Worm (Caenorhabditis elegans) whole organism, young adult: ENCODE data around the gene nac-2.

Experiments
- C06A6.2 ChIP-seq: fragments of 200-800 bp; sonication (Bioruptor generic); conservative IDR thresholded peaks from 2 replicates; pipeline ENCODE4 v1.3.6; 2022; ENCODE audit warnings: missing genetic modification characterization, missing compliant biosample characterization
- F10E7.11 ChIP-seq: sonication (generic microtip); optimal IDR thresholded peaks from 2 replicates; lab custom pipeline; 2017; ENCODE audit warnings: mild to moderate bottlenecking, missing genetic modification characterization, moderate library complexity, missing compliant biosample characterization
- K11D2.4 ChIP-seq: fragments of 200-800 bp; sonication (Bioruptor generic); IDR thresholded peaks from 2 replicates; pipeline ENCODE4 v1.3.6; 2022; ENCODE audit warnings: missing genetic modification reagents, missing genetic modification characterization, missing compliant biosample characterization
- K12H6.12 ChIP-seq: fragments of 200-800 bp; sonication (Bioruptor generic); optimal IDR thresholded peaks from 2 replicates; lab custom pipeline; 2018; ENCODE audit warnings: mild to moderate bottlenecking, missing genetic modification characterization, missing compliant biosample characterization
- T07F8.4 ChIP-seq: sonication (generic microtip); optimal IDR thresholded peaks from 2 replicates; lab custom pipeline; 2016; ENCODE audit warnings: mild to moderate bottlenecking, missing genetic modification characterization, moderate library complexity, missing compliant biosample characterization
- Y53F4B.3 ChIP-seq: fragments of 200-800 bp; sonication (Bioruptor generic); IDR thresholded peaks from 2 replicates; pipeline ENCODE4 v1.3.6; 2022; ENCODE audit warnings: missing genetic modification reagents, missing genetic modification characterization, missing compliant biosample characterization
- Y53G8AR.9 ChIP-seq: fragments of 200-800 bp; sonication (Bioruptor generic); conservative IDR thresholded peaks from 2 replicates; pipeline ENCODE4 v1.3.6; 2022; ENCODE audit warnings: missing genetic modification reagents, missing genetic modification characterization, missing compliant biosample characterization
- Y95B8A.8 ChIP-seq: fragments of 200-800 bp; sonication (Bioruptor generic); IDR thresholded peaks from 2 replicates; pipeline ENCODE4 v1.3.6; 2022; ENCODE audit warnings: missing genetic modification reagents, missing genetic modification characterization, missing compliant biosample characterization
- akir-1 ChIP-seq: fragments of 200-800 bp; sonication (Bioruptor generic); optimal IDR thresholded peaks from 2 replicates; lab custom pipeline; 2018; ENCODE audit warnings: mild to moderate bottlenecking, missing genetic modification characterization, moderate library complexity, missing compliant biosample characterization
- ama-1 ChIP-seq, 3 experiments: fragments of 150-350 bp in 1 of 3; sonication (generic microtip) in 2 of 3; optimal IDR thresholded peaks; 2 replicates each; lab custom pipeline; 2014 to 2018; ENCODE audit warnings: missing biosample characterization in 2 of 3, missing genetic modification characterization in 2 of 3, missing genetic modification reagents in 2 of 3
- aptf-3 ChIP-seq: fragments of 200-800 bp; sonication (Bioruptor generic); IDR thresholded peaks from 2 replicates; pipeline ENCODE4 v1.3.6; 2022; ENCODE audit warnings: missing genetic modification characterization, missing compliant biosample characterization
- bed-2 ChIP-seq: fragments of 200-800 bp; sonication (Bioruptor generic); IDR thresholded peaks from 2 replicates; pipeline ENCODE4 v1.3.6; 2022; ENCODE audit warnings: missing genetic modification reagents, missing genetic modification characterization, missing compliant biosample characterization
- cebp-2 ChIP-seq: fragments of 200-800 bp; sonication (Bioruptor generic); IDR thresholded peaks from 2 replicates; pipeline ENCODE4 v1.3.6; 2022; ENCODE audit warnings: missing genetic modification characterization, missing compliant biosample characterization
- ceh-100 ChIP-seq: fragments of 200-800 bp; sonication (Bioruptor generic); IDR thresholded peaks from 2 replicates; pipeline ENCODE4 v1.3.6; 2022; ENCODE audit warnings: missing genetic modification reagents, missing genetic modification characterization, missing compliant biosample characterization
- ceh-79 ChIP-seq: sonication (generic microtip); optimal IDR thresholded peaks from 2 replicates; lab custom pipeline; 2017; ENCODE audit warnings: mild to moderate bottlenecking, missing genetic modification characterization, missing compliant biosample characterization
- ceh-91 ChIP-seq: fragments of 200-800 bp; sonication (Bioruptor generic); IDR thresholded peaks from 2 replicates; pipeline ENCODE4 v1.3.6; 2022; ENCODE audit warnings: missing genetic modification reagents, missing genetic modification characterization, missing compliant biosample characterization
- die-1 ChIP-seq: sonication (generic microtip); optimal IDR thresholded peaks from 2 replicates; lab custom pipeline; 2016; ENCODE audit warnings: missing genotype, mild to moderate bottlenecking, missing genetic modification characterization, missing compliant biosample characterization
- dpff-1 ChIP-seq: sonication (generic microtip); optimal IDR thresholded peaks from 2 replicates; lab custom pipeline; 2017; ENCODE audit warnings: mild to moderate bottlenecking, missing genetic modification characterization, missing compliant biosample characterization
- dpl-1 ChIP-seq: fragments of 150-350 bp; optimal IDR thresholded peaks from 2 replicates; lab custom pipeline; 2014; ENCODE audit warnings: missing biosample characterization, missing genetic modification reagents, missing genetic modification characterization
- efl-1 ChIP-seq: fragments of 150-350 bp; optimal IDR thresholded peaks from 2 replicates; lab custom pipeline; 2014; ENCODE audit warnings: missing biosample characterization, missing genetic modification reagents, missing genetic modification characterization
- gei-17 ChIP-seq: fragments of 200-800 bp; sonication (Bioruptor generic); optimal IDR thresholded peaks from 2 replicates; lab custom pipeline; 2018; ENCODE audit warnings: mild to moderate bottlenecking, missing genetic modification characterization, missing compliant biosample characterization
- him-1 ChIP-seq: sonication (generic microtip); optimal IDR thresholded peaks from 2 replicates; lab custom pipeline; 2016; ENCODE audit warnings: missing genotype, missing genetic modification reagents, missing genetic modification characterization, missing compliant biosample characterization
- hsf-1 ChIP-seq: fragments of 200-800 bp; sonication (Bioruptor generic); IDR thresholded peaks from 2 replicates; pipeline ENCODE4 v1.3.6; 2022; ENCODE audit warnings: missing genetic modification reagents, missing genetic modification characterization, missing compliant biosample characterization
- let-607 ChIP-seq, 2 experiments: fragments of 200-800 bp in 1 of 2; sonication (Bioruptor generic) in 1 of 2; sonication (generic microtip) in 1 of 2; optimal IDR thresholded peaks; 2 replicates each; lab custom pipeline; 2016 to 2018; ENCODE audit warnings: mild to moderate bottlenecking in 2 of 2, missing compliant biosample characterization in 2 of 2, missing genetic modification characterization in 2 of 2, moderate library complexity in 2 of 2, missing genotype in 1 of 2
- lin-26 ChIP-seq: fragments of 200-800 bp; sonication (Bioruptor generic); IDR thresholded peaks from 2 replicates; pipeline ENCODE4 v1.3.6; 2022; ENCODE audit warnings: missing genetic modification reagents, missing genetic modification characterization, missing compliant biosample characterization
- lin-54 ChIP-seq: fragments of 200-800 bp; sonication (Bioruptor generic); optimal IDR thresholded peaks from 2 replicates; lab custom pipeline; 2018; ENCODE audit warnings: mild to moderate bottlenecking, missing genetic modification characterization, missing compliant biosample characterization
- lir-1 ChIP-seq: fragments of 200-800 bp; sonication (Bioruptor generic); conservative IDR thresholded peaks from 2 replicates; pipeline ENCODE4 v1.3.6; 2022; ENCODE audit warnings: missing genetic modification reagents, missing genetic modification characterization, missing compliant biosample characterization
- madf-6 ChIP-seq: fragments of 200-800 bp; sonication (Bioruptor generic); IDR thresholded peaks from 2 replicates; pipeline ENCODE4 v1.3.6; 2022; ENCODE audit warnings: missing genetic modification reagents, missing genetic modification characterization, missing compliant biosample characterization
- madf-8 ChIP-seq: fragments of 200-800 bp; sonication (Bioruptor generic); conservative IDR thresholded peaks from 2 replicates; pipeline ENCODE4 v1.3.6; 2022; ENCODE audit warnings: missing genetic modification reagents, missing genetic modification characterization, missing compliant biosample characterization
- mcd-1 ChIP-seq: fragments of 200-800 bp; sonication (Bioruptor generic); IDR thresholded peaks from 2 replicates; pipeline ENCODE4 v1.3.6; 2022; ENCODE audit warnings: missing genetic modification reagents, missing genetic modification characterization, missing compliant biosample characterization
- mes-4 ChIP-seq: sonication (generic microtip); optimal IDR thresholded peaks from 2 replicates; lab custom pipeline; 2016; ENCODE audit warnings: missing genotype, missing genetic modification characterization, missing compliant biosample characterization
- nfya-1 ChIP-seq: sonication (generic microtip); optimal IDR thresholded peaks from 2 replicates; lab custom pipeline; 2017; ENCODE audit warnings: antibody characterized with exemption, missing compliant biosample characterization, missing genetic modification characterization, borderline replicate concordance; ENCODE audit not compliant: insufficient read depth
- nfya-2 ChIP-seq: fragments of 200-800 bp; sonication (Bioruptor generic); IDR thresholded peaks from 2 replicates; pipeline ENCODE4 v1.3.6; 2022; ENCODE audit warnings: missing genetic modification reagents, missing genetic modification characterization, missing compliant biosample characterization
- nhr-80 ChIP-seq: sonication (generic microtip); optimal IDR thresholded peaks from 2 replicates; lab custom pipeline; 2016; ENCODE audit warnings: missing genetic modification characterization, missing compliant biosample characterization
- repo-1 ChIP-seq: sonication (generic microtip); optimal IDR thresholded peaks from 2 replicates; lab custom pipeline; 2017; ENCODE audit warnings: mild to moderate bottlenecking, missing genetic modification characterization, missing compliant biosample characterization
- sdz-38 ChIP-seq: sonication (generic microtip); optimal IDR thresholded peaks from 2 replicates; lab custom pipeline; 2016; ENCODE audit warnings: missing genotype, missing genetic modification characterization, missing compliant biosample characterization
- snpc-1.1 ChIP-seq: sonication (generic microtip); optimal IDR thresholded peaks from 2 replicates; lab custom pipeline; 2017; ENCODE audit warnings: missing genetic modification characterization, mild to moderate bottlenecking, missing compliant biosample characterization, antibody characterized with exemption, moderate library complexity, missing genotype, missing genetic modification reagents; ENCODE audit not compliant: insufficient read depth
- snpc-1.3 ChIP-seq: sonication (generic microtip); optimal IDR thresholded peaks from 2 replicates; lab custom pipeline; 2017; ENCODE audit warnings: missing genetic modification characterization, mild to moderate bottlenecking, missing compliant biosample characterization, antibody characterized with exemption, moderate library complexity, missing genotype, missing genetic modification reagents; ENCODE audit not compliant: insufficient read depth
- snpc-4 ChIP-seq, 5 experiments: fragments of 150-350 bp in 1 of 5; sonication (generic microtip) in 4 of 5; optimal IDR thresholded peaks; 2 replicates each; lab custom pipeline; 2014 to 2018; ENCODE audit warnings: missing genetic modification characterization in 5 of 5, missing biosample characterization in 3 of 5, antibody characterized with exemption in 2 of 5, mild to moderate bottlenecking in 2 of 5, missing compliant biosample characterization in 2 of 5, missing genotype in 2 of 5, moderate library complexity in 2 of 5, missing genetic modification reagents in 1 of 5
- sptf-2 ChIP-seq: fragments of 200-800 bp; sonication (Bioruptor generic); optimal IDR thresholded peaks from 2 replicates; lab custom pipeline; 2018; ENCODE audit warnings: mild to moderate bottlenecking, missing genetic modification characterization, missing compliant biosample characterization
- tlf-1 ChIP-seq: fragments of 200-800 bp; sonication (Bioruptor generic); optimal IDR thresholded peaks from 2 replicates; lab custom pipeline; 2018; ENCODE audit warnings: mild to moderate bottlenecking, missing genetic modification characterization, missing compliant biosample characterization
- unc-130 ChIP-seq: sonication (generic microtip); optimal IDR thresholded peaks from 2 replicates; lab custom pipeline; 2016; ENCODE audit warnings: missing genetic modification reagents, missing genetic modification characterization, missing compliant biosample characterization
- xnd-1 ChIP-seq: sonication (generic microtip); optimal IDR thresholded peaks from 2 replicates; lab custom pipeline; 2016; ENCODE audit warnings: missing genotype, missing genetic modification reagents, missing genetic modification characterization, missing compliant biosample characterization
- ztf-18 ChIP-seq: sonication (generic microtip); optimal IDR thresholded peaks from 2 replicates; lab custom pipeline; 2016; ENCODE audit warnings: missing genotype, mild to moderate bottlenecking, missing genetic modification characterization, missing compliant biosample characterization
- ztf-28 ChIP-seq: fragments of 200-800 bp; sonication (Bioruptor generic); IDR thresholded peaks from 2 replicates; pipeline ENCODE4 v1.3.6; 2022; ENCODE audit warnings: missing genetic modification reagents, missing genetic modification characterization, missing compliant biosample characterization

nac-2 gene

DNA sequence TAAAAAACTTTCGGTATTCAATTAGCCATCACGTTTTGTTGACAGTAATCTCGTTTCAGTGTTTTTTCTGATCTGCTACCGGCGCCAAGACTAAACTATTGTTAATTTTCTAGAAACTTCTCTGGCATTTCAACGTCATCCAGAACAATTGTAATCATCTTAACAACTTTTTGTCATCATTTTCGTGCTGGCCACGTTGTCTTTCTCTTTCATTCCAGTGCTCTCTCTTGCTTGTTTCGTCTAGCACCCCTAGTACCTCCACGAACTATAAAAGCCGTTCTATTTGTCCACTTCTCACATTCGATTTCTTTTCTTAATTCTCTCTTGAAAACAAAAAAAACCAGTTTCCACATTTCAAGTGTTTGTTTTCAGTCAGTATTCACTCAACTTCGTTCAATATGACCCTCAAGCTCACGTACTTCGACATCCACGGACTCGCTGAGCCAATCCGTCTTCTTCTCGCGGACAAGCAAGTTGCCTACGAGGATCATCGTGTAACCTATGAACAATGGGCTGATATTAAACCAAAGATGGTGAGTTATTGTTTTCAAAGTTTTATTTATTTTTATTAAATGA lies 15.9 kb upstream of the nac-2 start, which contains the start of gene gst-1 (continued):
- TF ChIP-seq madf-6 (GFP tag; lab: Robert Waterston, UW): peak; percentile 20; the same call in 1 of the 2 replicates
- no peak for TF ChIP-seq unc-130
- no peak for TF ChIP-seq mes-4
- TF ChIP-seq efl-1 (GFP tag; lab: Kevin White, UChicago): peak; percentile 10
- TF ChIP-seq repo-1 (tag; lab: Kevin White, UChicago): no peak
- no peak for TF ChIP-seq F10E7.11 (tag; lab: Kevin White, UChicago)
- TF ChIP-seq cebp-2: no peak
- TF ChIP-seq akir-1 (GFP tag; lab: Kevin White, UChicago): no peak
- peak; percentile 92 for TF ChIP-seq hsf-1 (GFP tag; lab: Robert Waterston, UW)
- TF ChIP-seq K12H6.12 (tag; lab: Kevin White, UChicago): no peak
- no peak for TF ChIP-seq bed-2 (GFP tag; lab: Robert Waterston, UW)
- no peak for TF ChIP-seq T07F8.4
- TF ChIP-seq ztf-18 (tag; lab: Kevin White, UChicago): peak; percentile 31
- no peak for TF ChIP-seq mcd-1 (GFP tag; lab: Robert Waterston, UW)
- no peak for TF ChIP-seq nfya-1 (tag; lab: Kevin White, UChicago)
- TF ChIP-seq snpc-4 (GFP tag; optimal IDR thresholded peaks at IDR 0.05; lab: Kevin White, UChicago): no peak
- no peak for TF ChIP-seq snpc-4 (tag; optimal IDR thresholded peaks at IDR 0.05; lab: Kevin White, UChicago)
- TF ChIP-seq ceh-100: no peak
- TF ChIP-seq lir-1: no peak
- no peak for TF ChIP-seq dpff-1 (tag; lab: Kevin White, UChicago)
- TF ChIP-seq Y95B8A.8: no peak
- no peak for TF ChIP-seq aptf-3 (GFP tag; lab: Robert Waterston, UW)
- no peak for TF ChIP-seq ama-1 (optimal IDR thresholded peaks at IDR 0.05; lab: Kevin White, UChicago)
- TF ChIP-seq ama-1 (GFP tag; optimal IDR thresholded peaks at IDR 0.05; lab: Kevin White, UChicago): no peak
- no peak for TF ChIP-seq C06A6.2 (GFP tag; lab: Robert Waterston, UW)
- TF ChIP-seq him-1: no peak
- TF ChIP-seq let-607 (tag; optimal IDR thresholded peaks at IDR 0.05; lab: Kevin White, UChicago): peak; percentile 58 to 87
- TF ChIP-seq Y53F4B.3 (GFP tag; lab: Robert Waterston, UW): no peak
- no peak for TF ChIP-seq lin-26
- no peak for TF ChIP-seq ztf-28 (GFP tag; lab: Robert Waterston, UW)
- TF ChIP-seq xnd-1 (tag; lab: Kevin White, UChicago): peak; percentile 2
- TF ChIP-seq, all 124 proteins: peak for 23

DNA sequence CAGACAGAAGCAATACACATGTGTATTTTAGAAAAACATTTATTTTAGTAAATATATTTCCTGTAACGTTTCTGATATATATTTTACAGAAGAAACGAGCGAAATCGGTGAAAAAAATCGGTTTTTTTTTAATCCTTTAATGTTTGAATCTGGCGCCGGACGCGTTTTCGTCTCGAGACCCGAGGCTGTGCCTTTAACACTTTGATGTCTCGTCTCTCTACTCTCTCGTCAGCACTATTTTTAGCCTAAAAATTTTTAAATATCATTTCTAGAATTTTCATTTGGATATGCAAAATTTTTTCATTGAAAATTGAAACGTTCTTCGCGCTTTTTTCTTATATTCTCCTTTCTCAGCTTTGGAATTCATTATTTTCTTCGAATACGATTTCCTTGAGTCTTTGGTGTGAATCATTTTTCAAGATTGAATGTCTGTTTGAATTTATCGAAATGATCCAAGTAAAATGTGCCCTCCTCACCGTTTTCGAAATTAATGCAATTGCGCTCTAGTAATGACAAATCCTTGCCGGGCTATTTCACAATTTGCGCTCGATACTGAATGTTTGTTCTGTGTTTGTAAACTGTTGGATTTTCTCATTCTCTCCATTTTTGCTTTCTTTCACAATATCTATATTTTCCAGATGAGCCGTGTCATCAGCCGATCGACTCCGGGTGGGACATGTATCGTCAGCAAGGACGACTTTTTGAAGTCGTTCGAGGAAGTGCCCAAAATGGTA lies 11.5 kb upstream of the nac-2 start, which contains the start of gene cls-2:
Gene cls-2, plus strand, starts transcription at position 635 of the 734 bp plus-strand sequence.
- TF ChIP-seq hsf-1 (GFP tag; lab: Robert Waterston, UW): peak; percentile 55; the same call in 1 of the 2 replicates
- no peak for TF ChIP-seq gei-17 (GFP tag; lab: Kevin White, UChicago)
- no peak for TF ChIP-seq K11D2.4 (GFP tag; lab: Robert Waterston, UW)
- no peak for TF ChIP-seq die-1 (tag; lab: Kevin White, UChicago)
- TF ChIP-seq ceh-91 (GFP tag; lab: Robert Waterston, UW): peak; percentile 41; the same call in 1 of the 2 replicates
- TF ChIP-seq dpl-1 (GFP tag; lab: Kevin White, UChicago): peak; percentile 28
- TF ChIP-seq tlf-1 (GFP tag; lab: Kevin White, UChicago): no peak
- no peak for TF ChIP-seq sdz-38 (tag; lab: Kevin White, UChicago)
- TF ChIP-seq ceh-79 (tag; lab: Kevin White, UChicago): no peak
- TF ChIP-seq xnd-1 (tag; lab: Kevin White, UChicago): peak; percentile 29
- TF ChIP-seq mcd-1 (GFP tag; lab: Robert Waterston, UW): no peak
- TF ChIP-seq madf-8: peak; percentile 39
- peak; percentile 66 for TF ChIP-seq lin-54 (GFP tag; lab: Kevin White, UChicago)
- no peak for TF ChIP-seq nfya-2 (GFP tag; lab: Robert Waterston, UW)
- TF ChIP-seq Y53G8AR.9 (GFP tag; lab: Robert Waterston, UW): 0 out of 2 replicates have a peak, but pooled peaks have one; percentile 45
- no peak for TF ChIP-seq lin-26
- TF ChIP-seq sptf-2 (GFP tag; lab: Kevin White, UChicago): no peak
- TF ChIP-seq snpc-1.3 (tag; lab: Kevin White, UChicago): peak; percentile 43
- peak; percentile 39 for TF ChIP-seq ama-1 (optimal IDR thresholded peaks at IDR 0.05; lab: Kevin White, UChicago)
- TF ChIP-seq ama-1 (GFP tag; optimal IDR thresholded peaks at IDR 0.05; lab: Kevin White, UChicago): peak in 1 of 2 experiments; percentile 21
- TF ChIP-seq nhr-80 (tag; lab: Kevin White, UChicago): no peak
- TF ChIP-seq snpc-1.1 (tag; lab: Kevin White, UChicago): peak; percentile 6
